Worm (Caenorhabditis elegans): ENCODE results near the gene fipr-7.

- TF ChIP-seq nhr-23 (tag; optimal IDR thresholded peaks at IDR 0.05): no peak
- TF ChIP-seq aly-2 (tag; optimal IDR thresholded peaks at IDR 0.05): no peak
- no peak for TF ChIP-seq pha-4 (tag; optimal IDR thresholded peaks at IDR 0.05)
- TF ChIP-seq elt-1 (tag; optimal IDR thresholded peaks at IDR 0.05): no peak
- TF ChIP-seq mdl-1 (tag; optimal IDR thresholded peaks at IDR 0.05): no peak
- no peak for TF ChIP-seq nhr-25 (tag; optimal IDR thresholded peaks at IDR 0.05)
- no peak for TF ChIP-seq nhr-12 (tag; optimal IDR thresholded peaks at IDR 0.05)
- no peak for TF ChIP-seq fkh-10 (GFP tag; optimal IDR thresholded peaks at IDR 0.05)
- TF ChIP-seq ztf-11 (tag; optimal IDR thresholded peaks at IDR 0.05): no peak
- no peak for TF ChIP-seq tbx-2 (tag; optimal IDR thresholded peaks at IDR 0.05)
- no peak for TF ChIP-seq fkh-2 (tag; optimal IDR thresholded peaks at IDR 0.05)
Observed at ce11 chrV:10276038-10276437, 46.4 kb downstream of the fipr-7 start.
